Fruit fly (Drosophila melanogaster) whole organism, embryonic: Measurements from ENCODE around the gene CG33552.

Experiments
- CG32772 ChIP-seq: fragments of 200-800 bp; sonication (Bioruptor generic); IDR thresholded peaks from 2 replicates; pipeline ENCODE4 v1.3.6; 2022; ENCODE audit warnings: missing biosample characterization, missing genetic modification characterization
- CG7987 ChIP-seq: fragments of 200-800 bp; sonication (Bioruptor generic); optimal IDR thresholded peaks from 2 replicates; lab custom pipeline; 2018; ENCODE audit warnings: missing biosample characterization, mild to moderate bottlenecking, missing genetic modification characterization, moderate library complexity
- CHES-1-like ChIP-seq: fragments of 200-800 bp; sonication (Bioruptor generic); optimal IDR thresholded peaks from 2 replicates; lab custom pipeline; 2016; ENCODE audit warnings: missing biosample characterization, missing genetic modification characterization
- Fer2 ChIP-seq: fragments of 200-800 bp; sonication (Bioruptor generic); optimal IDR thresholded peaks from 2 replicates; lab custom pipeline; 2018; ENCODE audit warnings: missing biosample characterization, mild to moderate bottlenecking, missing genetic modification characterization, moderate library complexity
- eve ChIP-seq, 2 experiments: fragments of >200 bp; optimal IDR thresholded peaks; 2 replicates each; lab custom pipeline; 2017; ENCODE audit warnings: missing biosample characterization in 2 of 2, missing genetic modification characterization in 2 of 2
- jing ChIP-seq: fragments of 200-800 bp; sonication (Bioruptor generic); optimal IDR thresholded peaks from 2 replicates; lab custom pipeline; 2018; ENCODE audit warnings: missing biosample characterization, mild to moderate bottlenecking, missing genetic modification characterization

DNA sequence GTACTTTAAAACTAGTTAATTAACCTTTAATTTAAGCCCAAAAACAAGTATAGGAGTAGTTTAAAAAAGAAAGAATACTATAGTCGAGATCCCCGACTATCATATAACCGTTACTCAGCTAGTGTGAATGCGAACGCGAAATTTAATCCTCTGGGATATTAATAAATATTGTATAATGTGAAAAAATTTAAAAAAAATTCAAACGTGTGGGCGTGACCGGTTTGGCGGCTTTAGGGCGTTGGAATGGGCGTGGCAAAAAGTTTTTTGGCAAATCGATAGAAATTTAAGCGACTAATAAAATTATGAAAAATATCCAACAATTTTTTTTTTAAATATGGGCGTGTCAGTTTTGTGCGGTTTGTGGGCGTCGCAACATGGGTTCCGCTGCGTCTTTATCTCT lies 3.2 kb upstream of the CG33552 start:
- no peak for TF ChIP-seq Fer2
- no peak for TF ChIP-seq eve (GFP tag; optimal IDR thresholded peaks at IDR 0.05; lab: Kevin White, UChicago)
- TF ChIP-seq jing (GFP tag; lab: Kevin White, UChicago), result no peak
- no peak for TF ChIP-seq CG7987 (GFP tag; lab: Kevin White, UChicago)
- TF ChIP-seq CG32772 (GFP tag; lab: Robert Waterston, UW), result no peak
- no peak for TF ChIP-seq CHES-1-like
